Fruit fly (Drosophila melanogaster): Measurements from ENCODE around the gene CG15386.

The CG15386 gene

DNA sequence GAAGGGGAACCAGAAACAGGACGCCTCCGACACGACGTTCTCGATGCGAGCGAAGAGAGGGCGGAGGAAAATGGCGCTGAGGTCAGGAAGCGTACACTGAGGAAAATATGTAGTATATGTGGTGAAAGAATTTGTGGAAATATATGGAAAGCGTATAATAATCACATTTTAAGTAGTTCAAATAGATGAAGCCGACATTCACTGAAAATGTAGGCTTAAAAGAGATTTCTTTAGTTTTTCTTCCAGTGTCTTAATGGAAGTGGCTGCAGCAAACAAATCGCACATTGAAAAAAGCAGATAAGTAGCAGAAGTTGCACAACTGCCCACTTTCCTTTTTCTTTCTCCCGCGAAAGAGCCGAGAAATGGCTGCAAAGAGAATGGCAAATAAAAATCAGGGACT lies 32.5 kb upstream of the CG15386 start (continued):
- TF ChIP-seq seq (GFP tag; IDR thresholded peaks at IDR 0.05) (0 out of 2 replicates have a peak, but pooled peaks have one; percentile 11), sens (GFP tag) (peak; percentile 70), grn (GFP tag; optimal IDR thresholded peaks at IDR 0.05) (no peak), E2f1 (GFP tag; IDR thresholded peaks at IDR 0.05) (no peak), CG9932 (GFP tag; IDR thresholded peaks at IDR 0.05) (no peak), pan (optimal IDR thresholded peaks at IDR 0.05) (no peak), pan (GFP tag; optimal IDR thresholded peaks at IDR 0.05 in 1 of 2, IDR thresholded peaks at IDR 0.05 in 1 of 2) (peak in 1 of 2 experiments; percentile 36), psq (GFP tag; optimal IDR thresholded peaks at IDR 0.05) (no peak), ssp (GFP tag; IDR thresholded peaks at IDR 0.05) (no peak), Mes4 (GFP tag; optimal IDR thresholded peaks at IDR 0.05) (no peak), CG17328 (GFP tag; IDR thresholded peaks at IDR 0.05) (0 out of 2 replicates have a peak, but pooled peaks have one; percentile 39), Ets65A (GFP tag) (peak; percentile 93), nerfin-1 (tag; optimal IDR thresholded peaks at IDR 0.05) (no peak), ttk (GFP tag; IDR thresholded peaks at IDR 0.05) (0 out of 2 replicates have a peak, but pooled peaks have one; percentile 9), ara (GFP tag; IDR thresholded peaks at IDR 0.05) (0 out of 2 replicates have a peak, but pooled peaks have one; percentile 46), CG2678 (tag; optimal IDR thresholded peaks at IDR 0.05) (no peak), CG7357 (GFP tag; IDR thresholded peaks at IDR 0.05) (0 out of 3 replicates have a peak, but pooled peaks have one; percentile 30), Sox102F (GFP tag; optimal IDR thresholded peaks at IDR 0.05) (peak; percentile 26), ftz-f1 (GFP tag; optimal IDR thresholded peaks at IDR 0.05) (no peak), aop (GFP tag; IDR thresholded peaks at IDR 0.05) (no peak), Hmr (GFP tag; optimal IDR thresholded peaks at IDR 0.05) (peak; percentile 7), CG6689 (GFP tag; IDR thresholded peaks at IDR 0.05) (0 out of 2 replicates have a peak, but pooled peaks have one; percentile 27), gem (tag; optimal IDR thresholded peaks at IDR 0.05) (peak; percentile 23), slbo (GFP tag; IDR thresholded peaks at IDR 0.05) (peak; percentile 27; the same call in 1 of the 2 replicates), CG3407 (GFP tag; optimal IDR thresholded peaks at IDR 0.05) (no peak)

DNA sequence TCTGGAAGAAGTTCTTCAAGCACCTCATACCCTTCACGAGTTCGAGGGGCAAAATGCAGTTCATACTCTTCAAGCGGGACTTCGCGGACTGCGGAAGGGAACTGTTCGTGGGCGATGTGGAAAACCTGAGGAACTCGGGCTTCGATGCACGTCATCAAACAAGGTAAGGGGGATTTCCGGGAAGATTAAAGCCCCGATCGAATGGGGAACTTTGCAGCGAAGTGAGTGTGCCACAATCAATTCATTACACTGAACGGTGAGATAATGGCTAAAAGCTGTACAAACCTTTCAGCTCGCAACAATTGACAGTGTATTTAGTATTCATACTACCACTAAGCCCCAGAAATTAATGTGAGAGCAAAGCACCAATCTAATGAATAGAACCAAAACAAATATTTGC lies 25.7 kb upstream of the CG15386 start:
- TF ChIP-seq org-1 (GFP tag; optimal IDR thresholded peaks at IDR 0.05) (no peak), CG8359 (GFP tag; optimal IDR thresholded peaks at IDR 0.05; ENCODE audit: borderline replicate concordance) (no peak), gt (GFP tag; IDR thresholded peaks at IDR 0.05) (no peak), Hr51 (GFP tag; optimal IDR thresholded peaks at IDR 0.05) (no peak), peb (GFP tag; IDR thresholded peaks at IDR 0.05) (no peak), vfl (GFP tag; optimal IDR thresholded peaks at IDR 0.05) (no peak), gsb-n (tag; optimal IDR thresholded peaks at IDR 0.05) (no peak), rib (GFP tag; IDR thresholded peaks at IDR 0.05) (no peak), pum (GFP tag; optimal IDR thresholded peaks at IDR 0.05) (no peak), Dfd (GFP tag; optimal IDR thresholded peaks at IDR 0.05) (no peak), Hmr (GFP tag; optimal IDR thresholded peaks at IDR 0.05) (no peak), phol (tag; optimal IDR thresholded peaks at IDR 0.05) (no peak), Elba2 (GFP tag; optimal IDR thresholded peaks at IDR 0.05) (no peak), CG2712 (tag; optimal IDR thresholded peaks at IDR 0.05) (no peak), pb (GFP tag; optimal IDR thresholded peaks at IDR 0.05) (no peak), CG17361 (GFP tag; IDR thresholded peaks at IDR 0.05) (no peak), eyg (GFP tag; optimal IDR thresholded peaks at IDR 0.05) (no peak)

DNA sequence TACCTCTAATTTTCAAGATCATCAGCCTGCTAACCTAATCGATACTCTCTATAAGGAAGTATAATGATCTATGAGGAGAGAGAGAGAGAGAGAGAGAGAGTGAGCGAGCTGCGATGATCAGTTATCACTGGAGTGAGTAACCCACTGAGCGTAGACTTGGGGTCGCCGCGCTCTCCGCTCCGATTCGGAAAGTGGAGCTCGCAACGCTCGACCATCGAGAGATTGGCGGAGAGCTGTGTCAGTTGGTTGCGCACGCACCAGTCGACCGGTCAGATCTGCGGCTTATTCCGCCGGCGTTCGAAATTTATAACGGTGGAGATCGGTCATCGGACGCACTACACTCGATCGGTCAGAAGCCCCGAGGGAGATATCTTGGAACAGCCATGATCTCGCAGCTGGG lies 25.1 kb upstream of the CG15386 start, which contains the start of gene CG4267:
CG4267 (plus strand) TSS at position 240 of the 400 bp plus-strand sequence.
- TF ChIP-seq CG11504 (tag; optimal IDR thresholded peaks at IDR 0.05) (no peak), ham (GFP tag; IDR thresholded peaks at IDR 0.05) (no peak), exex (tag; optimal IDR thresholded peaks at IDR 0.05) (no peak), ken (GFP tag; IDR thresholded peaks at IDR 0.05) (0 out of 3 replicates have a peak, but pooled peaks have one; percentile 27), Doc3 (GFP tag; IDR thresholded peaks at IDR 0.05; ENCODE audit: partially characterized antibody) (peak; percentile 32; the same call in 1 of the 3 replicates), CG17829 (tag; optimal IDR thresholded peaks at IDR 0.05) (no peak), CG13287 (GFP tag; IDR thresholded peaks at IDR 0.05; ENCODE audit: partially characterized antibody) (peak; percentile 50), CG8290 (GFP tag; optimal IDR thresholded peaks at IDR 0.05) (no peak), CG8290 (tag; optimal IDR thresholded peaks at IDR 0.05) (no peak), CG13296 (GFP tag; optimal IDR thresholded peaks at IDR 0.05) (no peak), Gsc (GFP tag; IDR thresholded peaks at IDR 0.05) (no peak), CG4424 (GFP tag; optimal IDR thresholded peaks at IDR 0.05) (no peak)

Measured in whole organism, embryonic.